Fruit fly (Drosophila melanogaster) whole organism, embryonic: ENCODE measurements around the gene CG13038.
A peak's percentile ranks its signal among the peaks of the same experiment; 100 is the strongest.

ENCODE experiments used
- Antp ChIP-seq: fragments of 200-800 bp; sonication (Bioruptor generic); optimal IDR thresholded peaks from 3 replicates; lab custom pipeline; 2016; ENCODE audit warnings: missing biosample characterization, missing genetic modification characterization
- Atf3 ChIP-seq: fragments of 200-800 bp; sonication (Bioruptor generic); optimal IDR thresholded peaks from 3 replicates; lab custom pipeline; 2016; ENCODE audit warnings: missing biosample characterization, missing genetic modification characterization
- Atf6 ChIP-seq: fragments of 200-800 bp; sonication (Bioruptor generic); IDR thresholded peaks from 2 replicates; pipeline ENCODE4 v1.3.6; 2022; ENCODE audit warnings: missing biosample characterization, missing genetic modification characterization
- B-H2 ChIP-seq: fragments of 200-800 bp; sonication (Bioruptor generic); optimal IDR thresholded peaks from 2 replicates; lab custom pipeline; 2018; ENCODE audit warnings: missing biosample characterization, mild to moderate bottlenecking, missing genetic modification characterization
- BEAF-32 ChIP-seq: fragments of 200-800 bp; sonication (Bioruptor generic); optimal IDR thresholded peaks from 3 replicates; lab custom pipeline; 2017; ENCODE audit warnings: missing biosample characterization, missing genetic modification characterization, mild to moderate bottlenecking, moderate library complexity, missing genetic modification reagents
- BtbVII ChIP-seq: fragments of 200-800 bp; sonication (Bioruptor generic); optimal IDR thresholded peaks from 3 replicates; lab custom pipeline; 2017; ENCODE audit warnings: missing biosample characterization, mild to moderate bottlenecking, missing genetic modification characterization
- CG11504 ChIP-seq: fragments of 200-800 bp; sonication (Bioruptor generic); optimal IDR thresholded peaks from 3 replicates; lab custom pipeline; 2019; ENCODE audit warnings: missing biosample characterization, mild to moderate bottlenecking, missing genetic modification characterization, moderate library complexity
- CG12299 ChIP-seq: fragments of 200-800 bp; sonication (Bioruptor generic); optimal IDR thresholded peaks from 2 replicates; lab custom pipeline; 2018; ENCODE audit warnings: missing biosample characterization, mild to moderate bottlenecking, missing genetic modification characterization
- CG15269 ChIP-seq: fragments of 200-800 bp; sonication (Bioruptor generic); optimal IDR thresholded peaks from 2 replicates; lab custom pipeline; 2018; ENCODE audit warnings: missing biosample characterization, mild to moderate bottlenecking, missing genetic modification characterization, moderate library complexity
- CG1529 ChIP-seq: fragments of 200-800 bp; sonication (Bioruptor generic); optimal IDR thresholded peaks from 3 replicates; lab custom pipeline; 2018; ENCODE audit warnings: missing biosample characterization, missing genetic modification characterization
- CG15479 ChIP-seq: fragments of 200-800 bp; sonication (Bioruptor generic); optimal IDR thresholded peaks from 3 replicates; lab custom pipeline; 2019; ENCODE audit warnings: missing biosample characterization, mild to moderate bottlenecking, missing genetic modification characterization, moderate library complexity
- CG16813 ChIP-seq: fragments of 200-800 bp; sonication (Bioruptor generic); IDR thresholded peaks from 3 replicates; pipeline ENCODE4 v1.3.6; 2022; ENCODE audit warnings: missing biosample characterization, missing genetic modification characterization; ENCODE audit not compliant: partially characterized antibody
- CG17385 ChIP-seq: fragments of 200-800 bp; sonication (Bioruptor generic); optimal IDR thresholded peaks from 3 replicates; lab custom pipeline; 2018; ENCODE audit warnings: missing biosample characterization, mild to moderate bottlenecking, missing genetic modification characterization
- CG17912 ChIP-seq: fragments of 200-800 bp; sonication (Bioruptor generic); optimal IDR thresholded peaks from 2 replicates; lab custom pipeline; 2018; ENCODE audit warnings: missing biosample characterization, mild to moderate bottlenecking, missing genetic modification characterization
- CG1792 ChIP-seq: fragments of 200-800 bp; sonication (Bioruptor generic); optimal IDR thresholded peaks from 2 replicates; lab custom pipeline; 2016; ENCODE audit warnings: missing biosample characterization, missing genetic modification characterization
- CG18011 ChIP-seq: fragments of 200-800 bp; sonication (Bioruptor generic); optimal IDR thresholded peaks from 2 replicates; lab custom pipeline; 2017; ENCODE audit warnings: missing biosample characterization, missing genetic modification characterization, mild to moderate bottlenecking, moderate library complexity, missing genotype
- CG2202 ChIP-seq: fragments of 200-800 bp; sonication (Bioruptor generic); optimal IDR thresholded peaks from 2 replicates; lab custom pipeline; 2018; ENCODE audit warnings: missing biosample characterization, mild to moderate bottlenecking, missing genetic modification characterization
- CG3281 ChIP-seq: fragments of 200-800 bp; sonication (Bioruptor generic); optimal IDR thresholded peaks from 3 replicates; lab custom pipeline; 2017; ENCODE audit warnings: missing biosample characterization, mild to moderate bottlenecking, missing genetic modification characterization
- CG34376 ChIP-seq: fragments of 200-800 bp; sonication (Bioruptor generic); optimal IDR thresholded peaks from 2 replicates; lab custom pipeline; 2018; ENCODE audit warnings: missing biosample characterization, mild to moderate bottlenecking, missing genetic modification characterization
- CG3726 ChIP-seq: fragments of 200-800 bp; sonication (Bioruptor generic); IDR thresholded peaks from 3 replicates; pipeline ENCODE4, ENCODE4 v1.3.6; 2022; ENCODE audit warnings: missing biosample characterization, missing genetic modification characterization
- CG6272 ChIP-seq: fragments of 200-800 bp; sonication (Bioruptor generic); IDR thresholded peaks from 2 replicates; pipeline ENCODE4 v1.3.6; 2022; ENCODE audit warnings: missing biosample characterization, missing genetic modification characterization
- CG7357 ChIP-seq: fragments of 200-800 bp; sonication (Bioruptor generic); IDR thresholded peaks from 3 replicates; pipeline ENCODE4 v1.3.6; 2022; ENCODE audit warnings: missing biosample characterization, missing genetic modification characterization
- CG8281 ChIP-seq: fragments of 200-800 bp; sonication (Bioruptor generic); optimal IDR thresholded peaks from 2 replicates; lab custom pipeline; 2018; ENCODE audit warnings: missing biosample characterization, mild to moderate bottlenecking, missing genetic modification characterization, moderate library complexity
- Dbx ChIP-seq: fragments of 200-800 bp; sonication (Bioruptor generic); IDR thresholded peaks from 3 replicates; pipeline ENCODE4 v1.3.6; 2022; ENCODE audit warnings: missing biosample characterization, missing genetic modification characterization
- Gsc ChIP-seq: fragments of 200-800 bp; sonication (Bioruptor generic); IDR thresholded peaks from 2 replicates; pipeline ENCODE4 v1.3.6; 2022; ENCODE audit warnings: missing biosample characterization, missing genetic modification characterization
- HLH4C ChIP-seq: fragments of 200-800 bp; sonication (Bioruptor generic); IDR thresholded peaks from 3 replicates; pipeline ENCODE4 v1.3.6; 2022; ENCODE audit warnings: missing biosample characterization, missing genetic modification characterization; ENCODE audit not compliant: partially characterized antibody
- Hmr ChIP-seq: fragments of 200-800 bp; sonication (Bioruptor generic); optimal IDR thresholded peaks from 3 replicates; lab custom pipeline; 2017; ENCODE audit warnings: mild to moderate bottlenecking, missing biosample characterization, missing genetic modification reagents, missing genetic modification characterization
- MESR4 ChIP-seq: fragments of 200-800 bp; sonication (Bioruptor generic); optimal IDR thresholded peaks from 2 replicates; lab custom pipeline; 2018; ENCODE audit warnings: missing biosample characterization, mild to moderate bottlenecking, missing genetic modification characterization, moderate library complexity
- Nf-YB ChIP-seq: fragments of 200-800 bp; sonication (Bioruptor generic); optimal IDR thresholded peaks from 3 replicates; lab custom pipeline; 2019; ENCODE audit warnings: missing biosample characterization, mild to moderate bottlenecking, missing genetic modification characterization, moderate library complexity
- PHDP ChIP-seq: fragments of 200-800 bp; sonication (Bioruptor generic); optimal IDR thresholded peaks from 3 replicates; lab custom pipeline; 2018; ENCODE audit warnings: missing biosample characterization, mild to moderate bottlenecking, missing genetic modification characterization, moderate library complexity
- Rfx ChIP-seq: fragments of 200-800 bp; sonication (Bioruptor generic); IDR thresholded peaks from 2 replicates; pipeline ENCODE4 v1.3.6; 2022; ENCODE audit warnings: missing biosample characterization, missing genetic modification characterization
- Side ChIP-seq: fragments of 200-800 bp; sonication (Bioruptor generic); optimal IDR thresholded peaks from 2 replicates; lab custom pipeline; 2016; ENCODE audit warnings: missing biosample characterization, missing genetic modification characterization
- Stat92E ChIP-seq, 3 experiments: fragments of >200 bp in 2 of 3; fragments of 200-800 bp in 1 of 3; sonication (Bioruptor generic) in 1 of 3; optimal IDR thresholded peaks; 2 replicates each; lab custom pipeline; 2017 to 2019; ENCODE audit warnings: missing biosample characterization in 3 of 3, missing genetic modification characterization in 3 of 3, mild to moderate bottlenecking in 1 of 3, moderate library complexity in 1 of 3
- Taf1 ChIP-seq: fragments of 200-800 bp; sonication (Bioruptor generic); IDR thresholded peaks from 2 replicates; pipeline ENCODE4 v1.3.6; 2022; ENCODE audit warnings: missing biosample characterization, missing genetic modification characterization
- Xrp1 ChIP-seq: fragments of 200-800 bp; sonication (Bioruptor generic); IDR thresholded peaks from 2 replicates; pipeline ENCODE4 v1.3.6; 2022; ENCODE audit warnings: missing biosample characterization, missing genetic modification characterization
- az2 ChIP-seq: fragments of 200-800 bp; sonication (Bioruptor generic); optimal IDR thresholded peaks from 3 replicates; lab custom pipeline; 2016; ENCODE audit warnings: missing biosample characterization, missing genetic modification characterization
- br ChIP-seq: fragments of >200 bp; optimal IDR thresholded peaks from 2 replicates; lab custom pipeline; 2017
- btn ChIP-seq: fragments of 200-800 bp; sonication (Bioruptor generic); optimal IDR thresholded peaks from 2 replicates; lab custom pipeline; 2016; ENCODE audit warnings: missing biosample characterization, missing genetic modification characterization
- cg ChIP-seq: fragments of 200-800 bp; sonication (Bioruptor generic); optimal IDR thresholded peaks from 3 replicates; lab custom pipeline; 2019; ENCODE audit warnings: missing biosample characterization, mild to moderate bottlenecking, missing genetic modification characterization, moderate library complexity
- dan ChIP-seq: fragments of 200-800 bp; sonication (Bioruptor generic); IDR thresholded peaks from 2 replicates; pipeline ENCODE4 v1.3.6; 2022; ENCODE audit warnings: missing biosample characterization, missing genetic modification characterization
- dm ChIP-seq: fragments of 200-800 bp; sonication (Bioruptor generic); optimal IDR thresholded peaks from 3 replicates; lab custom pipeline; 2016; ENCODE audit warnings: missing biosample characterization, missing genetic modification characterization
- dmrt11E ChIP-seq: fragments of 200-800 bp; sonication (Bioruptor generic); optimal IDR thresholded peaks from 3 replicates; lab custom pipeline; 2018; ENCODE audit warnings: missing biosample characterization, mild to moderate bottlenecking, missing genetic modification characterization, moderate library complexity
- fd64A ChIP-seq: fragments of 200-800 bp; sonication (Bioruptor generic); optimal IDR thresholded peaks from 3 replicates; lab custom pipeline; 2018; ENCODE audit warnings: missing biosample characterization, mild to moderate bottlenecking, missing genetic modification characterization
- sqz ChIP-seq: fragments of 200-800 bp; sonication (Bioruptor generic); optimal IDR thresholded peaks from 3 replicates; lab custom pipeline; 2018; ENCODE audit warnings: missing biosample characterization, mild to moderate bottlenecking, missing genetic modification characterization
- ssp ChIP-seq: fragments of 200-800 bp; sonication (Bioruptor generic); IDR thresholded peaks from 2 replicates; pipeline ENCODE4 v1.3.6; 2022; ENCODE audit warnings: missing biosample characterization, missing genetic modification characterization
- sug ChIP-seq: fragments of 200-800 bp; optimal IDR thresholded peaks from 2 replicates; lab custom pipeline; 2019; ENCODE audit warnings: missing biosample characterization, mild to moderate bottlenecking, missing genetic modification characterization, moderate library complexity
- tgo ChIP-seq: fragments of 200-800 bp; sonication (Bioruptor generic); IDR thresholded peaks from 3 replicates; pipeline ENCODE4 v1.3.6; 2022; ENCODE audit warnings: missing biosample characterization, missing genetic modification characterization
- toy ChIP-seq: fragments of 200-800 bp; sonication (Bioruptor generic); IDR thresholded peaks from 2 replicates; pipeline ENCODE4 v1.3.6; 2022; ENCODE audit warnings: missing biosample characterization, missing genetic modification characterization
- zen ChIP-seq: fragments of 200-800 bp; sonication (Bioruptor generic); optimal IDR thresholded peaks from 3 replicates; lab custom pipeline; 2018; ENCODE audit warnings: missing biosample characterization, mild to moderate bottlenecking, missing genetic modification characterization, moderate library complexity
- zen2 ChIP-seq: fragments of 200-800 bp; sonication (Bioruptor generic); IDR thresholded peaks from 3 replicates; pipeline ENCODE4 v1.3.6; 2022; ENCODE audit warnings: missing biosample characterization, missing genetic modification characterization; ENCODE audit not compliant: partially characterized antibody

The CG13038 gene

dm6 chr3L:16328207-16328891, 656 bp upstream of the CG13038 start, which contains the start of gene CG13058 (continued):
- TF ChIP-seq zen (tag; lab: Kevin White, UChicago) = no peak
- TF ChIP-seq B-H2 (GFP tag; lab: Kevin White, UChicago) = no peak
- TF ChIP-seq sqz (GFP tag; lab: Kevin White, UChicago) = no peak
- TF ChIP-seq az2 = peak; percentile 42
- TF ChIP-seq CG18011 (GFP tag; lab: Kevin White, UChicago) = no peak
- peak; percentile 86 for TF ChIP-seq CG15269 (tag; lab: Kevin White, UChicago)
- no peak for TF ChIP-seq ssp (GFP tag; lab: Robert Waterston, UW)
- TF ChIP-seq CG34376 (GFP tag; lab: Kevin White, UChicago) = peak; percentile 3
- no peak for TF ChIP-seq CG17912
- no peak for TF ChIP-seq CG1792 (GFP tag; lab: Kevin White, UChicago)
- peak; percentile 61 for TF ChIP-seq Hmr
- TF ChIP-seq HLH4C (GFP tag; lab: Robert Waterston, UW) = no peak
- TF ChIP-seq MESR4 (GFP tag; lab: Kevin White, UChicago) = no peak
- TF ChIP-seq br (lab: Kevin White, UChicago) = no peak
- TF ChIP-seq CG3281 (GFP tag; lab: Kevin White, UChicago) = peak; percentile 43
- no peak for TF ChIP-seq zen2 (GFP tag; lab: Robert Waterston, UW)
- TF ChIP-seq CG11504 = peak; percentile 83
- no peak for TF ChIP-seq Taf1 (GFP tag; lab: Robert Waterston, UW)
- TF ChIP-seq CG6272 (GFP tag; lab: Robert Waterston, UW) = no peak
- TF ChIP-seq PHDP = peak; percentile 69
- TF ChIP-seq CG1529 = no peak
- 0 out of 2 replicates have a peak, but pooled peaks have one; percentile 31 for TF ChIP-seq Rfx (GFP tag; lab: Robert Waterston, UW)
- TF ChIP-seq Side (GFP tag; lab: Kevin White, UChicago) = no peak
- no peak for TF ChIP-seq BEAF-32
- TF ChIP-seq fd64A = no peak
- peak; percentile 44 for TF ChIP-seq Atf3 (GFP tag; lab: Kevin White, UChicago)
- TF ChIP-seq CG15479 = no peak
- TF ChIP-seq btn (GFP tag; lab: Kevin White, UChicago) = no peak
- no peak for TF ChIP-seq toy
- no peak for TF ChIP-seq CG12299
- TF ChIP-seq Gsc (GFP tag; lab: Robert Waterston, UW) = no peak
- TF ChIP-seq BtbVII = peak; percentile 51
- TF ChIP-seq cg (GFP tag; lab: Kevin White, UChicago) = no peak
- no peak for TF ChIP-seq Nf-YB (GFP tag; lab: Kevin White, UChicago)
- peak; percentile 79 for TF ChIP-seq CG8281 (tag; lab: Kevin White, UChicago)
- TF ChIP-seq Antp = no peak
- no peak for TF ChIP-seq dmrt11E (tag; lab: Kevin White, UChicago)
- peak; percentile 45 for TF ChIP-seq dm (GFP tag; lab: Kevin White, UChicago)
- peak; percentile 64; the same call in 2 of the 3 replicates for TF ChIP-seq Dbx (GFP tag; lab: Robert Waterston, UW)
- TF ChIP-seq Stat92E (GFP tag; optimal IDR thresholded peaks at IDR 0.05; lab: Kevin White, UChicago) = no peak
- peak; percentile 64 for TF ChIP-seq CG17385 (GFP tag; lab: Kevin White, UChicago)
- TF ChIP-seq CG2202 (tag; lab: Kevin White, UChicago) = no peak
- TF ChIP-seq dan (GFP tag; lab: Robert Waterston, UW) = no peak
- peak; percentile 84 for TF ChIP-seq Atf6
- no peak for TF ChIP-seq CG16813 (GFP tag; lab: Robert Waterston, UW)
- TF ChIP-seq CG7357 (GFP tag; lab: Robert Waterston, UW) = 0 out of 3 replicates have a peak, but pooled peaks have one; percentile 41
- no peak for TF ChIP-seq sug (tag; lab: Kevin White, UChicago)
- peak; percentile 52; the same call in 2 of the 3 replicates for TF ChIP-seq tgo (GFP tag; lab: Robert Waterston, UW)
- TF ChIP-seq CG3726 (GFP tag; lab: Robert Waterston, UW) = no peak
- no peak; the same call in 1 of the 2 replicates for TF ChIP-seq Xrp1 (GFP tag; lab: Robert Waterston, UW)
